Fruit fly (Drosophila melanogaster) whole organism, pupa: ENCODE data around the gene mirr.

Source experiments
- CG10348 ChIP-seq: fragments of 200-800 bp; sonication (Bioruptor generic); IDR thresholded peaks from 2 replicates; pipeline ENCODE4 v1.3.6; 2022; ENCODE audit warnings: missing biosample characterization, missing genetic modification characterization
- CG12605 ChIP-seq: fragments of 200-800 bp; sonication (Bioruptor generic); IDR thresholded peaks from 2 replicates; pipeline ENCODE4 v1.3.6; 2022; ENCODE audit warnings: missing biosample characterization, missing genetic modification characterization
- CG13204 ChIP-seq: fragments of 200-800 bp; sonication (Bioruptor generic); optimal IDR thresholded peaks from 2 replicates; lab custom pipeline; 2018; ENCODE audit warnings: missing biosample characterization, mild to moderate bottlenecking, missing genetic modification characterization, moderate library complexity
- CG14655 ChIP-seq: fragments of 200-800 bp; sonication (Bioruptor generic); optimal IDR thresholded peaks from 3 replicates; lab custom pipeline; 2017; ENCODE audit warnings: mild to moderate bottlenecking, missing biosample characterization, missing genetic modification reagents, missing genetic modification characterization
- CG15710 ChIP-seq: fragments of 200-800 bp; sonication (Bioruptor generic); optimal IDR thresholded peaks from 2 replicates; lab custom pipeline; 2018; ENCODE audit warnings: missing biosample characterization, mild to moderate bottlenecking, missing genetic modification characterization, moderate library complexity
- CG17806 ChIP-seq: fragments of 200-800 bp; sonication (Bioruptor generic); optimal IDR thresholded peaks from 2 replicates; lab custom pipeline; 2018; ENCODE audit warnings: missing biosample characterization, mild to moderate bottlenecking, missing genetic modification characterization, moderate library complexity
- CG32121 ChIP-seq: fragments of 200-800 bp; sonication (Bioruptor generic); IDR thresholded peaks from 2 replicates; pipeline ENCODE4 v1.3.6; 2022; ENCODE audit warnings: missing biosample characterization, missing genetic modification characterization
- CG34367 ChIP-seq: fragments of 200-800 bp; sonication (Bioruptor generic); optimal IDR thresholded peaks from 2 replicates; lab custom pipeline; 2018; ENCODE audit warnings: missing biosample characterization, mild to moderate bottlenecking, missing genetic modification characterization
- CG4496 ChIP-seq: fragments of 200-800 bp; sonication (Bioruptor generic); IDR thresholded peaks from 3 replicates; pipeline ENCODE4 v1.3.6; 2022; ENCODE audit warnings: missing biosample characterization, missing genetic modification characterization
- CG8159 ChIP-seq: fragments of 200-800 bp; sonication (Bioruptor generic); optimal IDR thresholded peaks from 3 replicates; lab custom pipeline; 2018; ENCODE audit warnings: missing biosample characterization, mild to moderate bottlenecking, missing genetic modification characterization, moderate library complexity
- CG8301 ChIP-seq: fragments of 200-800 bp; sonication (Bioruptor generic); optimal IDR thresholded peaks from 2 replicates; lab custom pipeline; 2018; ENCODE audit warnings: missing biosample characterization, mild to moderate bottlenecking, missing genetic modification characterization
- CG9948 ChIP-seq: fragments of 200-800 bp; sonication (Bioruptor generic); optimal IDR thresholded peaks from 2 replicates; lab custom pipeline; 2018; ENCODE audit warnings: missing biosample characterization, mild to moderate bottlenecking, missing genetic modification characterization, moderate library complexity
- D1 ChIP-seq: fragments of 200-800 bp; sonication (Bioruptor generic); optimal IDR thresholded peaks from 2 replicates; lab custom pipeline; 2018; ENCODE audit warnings: missing biosample characterization, mild to moderate bottlenecking, missing genetic modification characterization, moderate library complexity
- EcR ChIP-seq: fragments of 200-800 bp; sonication (Bioruptor generic); optimal IDR thresholded peaks from 3 replicates; lab custom pipeline; 2019; ENCODE audit warnings: missing biosample characterization, missing genetic modification characterization, mild to moderate bottlenecking, moderate library complexity, missing genetic modification reagents
- Ets98B ChIP-seq: fragments of 200-800 bp; sonication (Bioruptor generic); IDR thresholded peaks from 2 replicates; pipeline ENCODE4 v1.3.6; 2022; ENCODE audit warnings: missing biosample characterization, missing genetic modification characterization
- Pif1A ChIP-seq: fragments of 200-800 bp; sonication (Bioruptor generic); optimal IDR thresholded peaks from 3 replicates; lab custom pipeline; 2016; ENCODE audit warnings: missing biosample characterization, missing genetic modification characterization
- Pif1B ChIP-seq: fragments of 200-800 bp; sonication (Bioruptor generic); optimal IDR thresholded peaks from 3 replicates; lab custom pipeline; 2016; ENCODE audit warnings: missing biosample characterization, missing genetic modification characterization
- Snoo ChIP-seq: fragments of 200-800 bp; sonication (Bioruptor generic); optimal IDR thresholded peaks from 3 replicates; lab custom pipeline; 2017; ENCODE audit warnings: missing biosample characterization, mild to moderate bottlenecking, missing genetic modification characterization, inconsistent platforms
- fd96Ca ChIP-seq: fragments of 200-800 bp; sonication (Bioruptor generic); IDR thresholded peaks from 3 replicates; pipeline ENCODE4 v1.3.6; 2022; ENCODE audit warnings: missing biosample characterization, missing genetic modification characterization
- gl ChIP-seq: fragments of 200-800 bp; sonication (Bioruptor generic); optimal IDR thresholded peaks from 2 replicates; lab custom pipeline; 2018; ENCODE audit warnings: missing biosample characterization, mild to moderate bottlenecking, missing genetic modification characterization
- rn ChIP-seq: fragments of 200-800 bp; sonication (Bioruptor generic); IDR thresholded peaks from 2 replicates; pipeline ENCODE4 v1.3.6; 2022; ENCODE audit warnings: missing biosample characterization, missing genetic modification characterization

The mirr gene

dm6 chr3L:12677367-12677946 lies 16.0 kb upstream of the mirr start:
- TF ChIP-seq D1 (no peak), CG17806 (no peak), CG32121 (GFP tag; lab: Robert Waterston, UW) (no peak), gl (no peak), CG8301 (tag; lab: Kevin White, UChicago) (no peak), CG9948 (tag; lab: Kevin White, UChicago) (no peak), rn (GFP tag; lab: Robert Waterston, UW) (no peak), Snoo (tag; lab: Kevin White, UChicago) (no peak), Pif1A (GFP tag; lab: Kevin White, UChicago) (no peak), CG34367 (tag; lab: Kevin White, UChicago) (no peak), Ets98B (GFP tag; lab: Robert Waterston, UW) (no peak), CG8159 (tag; lab: Kevin White, UChicago) (no peak), fd96Ca (GFP tag; lab: Robert Waterston, UW) (no peak), CG15710 (tag; lab: Kevin White, UChicago) (no peak), CG12605 (GFP tag; lab: Robert Waterston, UW) (no peak), CG10348 (GFP tag; lab: Robert Waterston, UW) (no peak), CG4496 (GFP tag; lab: Robert Waterston, UW) (no peak), Pif1B (GFP tag; lab: Kevin White, UChicago) (no peak), EcR (GFP tag; lab: Kevin White, UChicago) (no peak), CG14655 (GFP tag; lab: Kevin White, UChicago) (no peak)

- TF ChIP-seq Snoo (tag; lab: Kevin White, UChicago) (no peak), gl (no peak), fd96Ca (GFP tag; lab: Robert Waterston, UW) (no peak), D1 (no peak), CG17806 (no peak), Ets98B (GFP tag; lab: Robert Waterston, UW) (no peak), Pif1B (GFP tag; lab: Kevin White, UChicago) (no peak), Pif1A (GFP tag; lab: Kevin White, UChicago) (no peak), CG34367 (tag; lab: Kevin White, UChicago) (no peak), CG12605 (GFP tag; lab: Robert Waterston, UW) (no peak)
Measured at dm6 chr3L:12677952-12678351, 15.5 kb upstream of the mirr start.

- TF ChIP-seq CG9948 (tag; lab: Kevin White, UChicago) (no peak), CG10348 (GFP tag; lab: Robert Waterston, UW) (no peak)
Measured at dm6 chr3L:12678380-12678779, 15.1 kb upstream of the mirr start.

- TF ChIP-seq CG12605 (GFP tag; lab: Robert Waterston, UW), result no peak
Measured at dm6 chr3L:12679260-12679659, 14.2 kb upstream of the mirr start.

dm6 chr3L:12680445-12680844 lies 13.0 kb upstream of the mirr start:
- TF ChIP-seq gl, result no peak
- TF ChIP-seq CG8159 (tag; lab: Kevin White, UChicago), result no peak
- no peak for TF ChIP-seq fd96Ca (GFP tag; lab: Robert Waterston, UW)
- no peak for TF ChIP-seq CG13204 (GFP tag; lab: Kevin White, UChicago)
- no peak for TF ChIP-seq CG9948 (tag; lab: Kevin White, UChicago)
- no peak for TF ChIP-seq Ets98B (GFP tag; lab: Robert Waterston, UW)
- no peak for TF ChIP-seq CG10348 (GFP tag; lab: Robert Waterston, UW)
- no peak for TF ChIP-seq CG32121 (GFP tag; lab: Robert Waterston, UW)
- no peak for TF ChIP-seq Snoo (tag; lab: Kevin White, UChicago)
- no peak for TF ChIP-seq rn (GFP tag; lab: Robert Waterston, UW)
- TF ChIP-seq Pif1B (GFP tag; lab: Kevin White, UChicago), result no peak
- no peak for TF ChIP-seq EcR (GFP tag; lab: Kevin White, UChicago)
- TF ChIP-seq Pif1A (GFP tag; lab: Kevin White, UChicago), result no peak
- no peak for TF ChIP-seq CG12605 (GFP tag; lab: Robert Waterston, UW)
- TF ChIP-seq CG34367 (tag; lab: Kevin White, UChicago), result no peak
- no peak for TF ChIP-seq CG15710 (tag; lab: Kevin White, UChicago)

dm6 chr3L:12681375-12681774 lies 12.1 kb upstream of the mirr start:
- no peak for TF ChIP-seq gl
- no peak for TF ChIP-seq Pif1A (GFP tag; lab: Kevin White, UChicago)
- TF ChIP-seq CG32121 (GFP tag; lab: Robert Waterston, UW), result no peak
- no peak for TF ChIP-seq CG34367 (tag; lab: Kevin White, UChicago)
- TF ChIP-seq CG14655 (GFP tag; lab: Kevin White, UChicago), result no peak
- no peak for TF ChIP-seq D1

dm6 chr3L:12684690-12685089 lies 8.7 kb upstream of the mirr start:
- TF ChIP-seq CG34367 (tag; lab: Kevin White, UChicago), result no peak
- no peak for TF ChIP-seq CG13204 (GFP tag; lab: Kevin White, UChicago)
- no peak for TF ChIP-seq Pif1B (GFP tag; lab: Kevin White, UChicago)
- no peak for TF ChIP-seq CG9948 (tag; lab: Kevin White, UChicago)
- TF ChIP-seq CG4496 (GFP tag; lab: Robert Waterston, UW), result no peak
- TF ChIP-seq Snoo (tag; lab: Kevin White, UChicago), result no peak
